Worm (Caenorhabditis elegans): ENCODE results near the gene zig-6.

DNA sequence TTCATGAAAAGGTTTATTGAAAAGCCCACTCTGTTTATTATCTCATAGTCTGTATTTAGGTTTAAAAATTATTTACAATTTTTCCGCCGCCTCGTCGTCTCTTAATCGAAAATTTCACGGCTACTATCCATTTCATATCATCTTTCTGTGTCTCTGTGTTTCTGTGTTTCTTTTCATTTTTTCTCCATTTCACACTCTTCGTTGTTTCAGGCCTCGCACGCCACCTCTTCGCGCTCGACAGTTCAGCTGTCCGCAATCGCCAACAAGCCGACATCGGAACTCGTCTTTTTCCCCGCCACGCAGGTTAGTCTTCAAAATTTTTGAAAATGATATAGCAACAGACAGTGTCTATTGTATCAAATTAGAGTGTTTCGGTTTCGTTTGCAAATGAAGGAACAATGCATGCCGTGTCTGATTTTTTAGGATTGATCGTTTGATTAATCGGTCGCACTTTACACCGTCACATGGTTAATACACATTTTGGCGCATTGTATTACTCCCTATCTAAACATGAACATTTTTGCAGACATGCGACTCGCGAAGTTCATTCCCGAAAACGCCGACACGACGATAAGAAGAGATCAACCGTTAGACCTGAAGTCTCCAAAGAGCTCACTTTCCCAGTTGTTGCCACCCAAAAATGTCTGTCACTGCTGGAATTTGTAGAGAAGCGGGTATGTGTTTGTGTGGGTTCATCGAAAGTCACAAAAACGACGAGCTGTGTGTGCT is 22.2 kb upstream of the zig-6 start:
- TF ChIP-seq nhr-77 (tag; optimal IDR thresholded peaks at IDR 0.05) (no peak), zfp-3 (GFP tag; conservative IDR thresholded peaks at IDR 0.05) (no peak), tra-1 (GFP tag; IDR thresholded peaks at IDR 0.05) (no peak), mep-1 (tag; optimal IDR thresholded peaks at IDR 0.05) (no peak), lin-39 (tag; optimal IDR thresholded peaks at IDR 0.05) (no peak), F10B5.3 (tag; optimal IDR thresholded peaks at IDR 0.05) (no peak)
